Fruit fly (Drosophila melanogaster) whole organism, embryonic: Measurements from ENCODE around the gene CG8907.

ENCODE experiments used
- ATbp ChIP-seq: fragments of 200-800 bp; sonication (Bioruptor generic); optimal IDR thresholded peaks from 2 replicates; lab custom pipeline; 2017; ENCODE audit warnings: missing biosample characterization, mild to moderate bottlenecking, missing genetic modification characterization, missing genetic modification reagents
- Atf3 ChIP-seq: fragments of 200-800 bp; sonication (Bioruptor generic); optimal IDR thresholded peaks from 3 replicates; lab custom pipeline; 2016; ENCODE audit warnings: missing biosample characterization, missing genetic modification characterization
- BtbVII ChIP-seq: fragments of 200-800 bp; sonication (Bioruptor generic); optimal IDR thresholded peaks from 3 replicates; lab custom pipeline; 2017; ENCODE audit warnings: missing biosample characterization, mild to moderate bottlenecking, missing genetic modification characterization
- CG10431 ChIP-seq: fragments of 200-800 bp; sonication (Bioruptor generic); optimal IDR thresholded peaks from 3 replicates; lab custom pipeline; 2018; ENCODE audit warnings: missing biosample characterization, mild to moderate bottlenecking, missing genetic modification characterization
- CG11093 ChIP-seq: fragments of 200-800 bp; sonication (Bioruptor generic); IDR thresholded peaks from 3 replicates; pipeline ENCODE4 v1.3.6; 2022; ENCODE audit warnings: missing biosample characterization, missing genetic modification characterization
- CG11398 ChIP-seq: fragments of 200-800 bp; sonication (Bioruptor generic); optimal IDR thresholded peaks from 2 replicates; lab custom pipeline; 2016; ENCODE audit warnings: missing biosample characterization, missing genetic modification characterization
- CG13624 ChIP-seq: fragments of 200-800 bp; sonication (Bioruptor generic); optimal IDR thresholded peaks from 2 replicates; lab custom pipeline; 2016; ENCODE audit warnings: missing biosample characterization, missing genetic modification characterization
- CG15514 ChIP-seq: fragments of 200-800 bp; sonication (Bioruptor generic); optimal IDR thresholded peaks from 3 replicates; lab custom pipeline; 2017; ENCODE audit warnings: missing biosample characterization, missing genetic modification characterization, mild to moderate bottlenecking, moderate library complexity, missing genetic modification reagents
- CG15696 ChIP-seq: fragments of 200-800 bp; sonication (Bioruptor generic); optimal IDR thresholded peaks from 2 replicates; lab custom pipeline; 2019; ENCODE audit warnings: missing biosample characterization, mild to moderate bottlenecking, missing genetic modification characterization, moderate library complexity
- CG2202 ChIP-seq: fragments of 200-800 bp; sonication (Bioruptor generic); optimal IDR thresholded peaks from 2 replicates; lab custom pipeline; 2018; ENCODE audit warnings: missing biosample characterization, mild to moderate bottlenecking, missing genetic modification characterization
- CG30403 ChIP-seq: fragments of 200-800 bp; sonication (Bioruptor generic); optimal IDR thresholded peaks from 3 replicates; lab custom pipeline; 2016; ENCODE audit warnings: missing biosample characterization, missing genetic modification characterization
- CG3065 ChIP-seq: fragments of 200-800 bp; sonication (Bioruptor generic); optimal IDR thresholded peaks from 2 replicates; lab custom pipeline; 2016; ENCODE audit warnings: missing biosample characterization, missing genetic modification characterization
- CG31441 ChIP-seq: fragments of 200-800 bp; sonication (Bioruptor generic); IDR thresholded peaks from 2 replicates; pipeline ENCODE4 v1.3.6; 2022; ENCODE audit warnings: missing biosample characterization, missing genetic modification characterization
- CG3407 ChIP-seq: fragments of 200-800 bp; sonication (Bioruptor generic); optimal IDR thresholded peaks from 2 replicates; lab custom pipeline; 2018; ENCODE audit warnings: missing biosample characterization, mild to moderate bottlenecking, missing genetic modification characterization
- CG34422 ChIP-seq: fragments of 200-800 bp; sonication (Bioruptor generic); IDR thresholded peaks from 3 replicates; pipeline ENCODE4 v1.3.6; 2022; ENCODE audit warnings: missing biosample characterization, missing genetic modification characterization
- CG3726 ChIP-seq: fragments of 200-800 bp; sonication (Bioruptor generic); IDR thresholded peaks from 3 replicates; pipeline ENCODE4, ENCODE4 v1.3.6; 2022; ENCODE audit warnings: missing biosample characterization, missing genetic modification characterization
- CG6765 ChIP-seq: fragments of 200-800 bp; sonication (Bioruptor generic); optimal IDR thresholded peaks from 3 replicates; lab custom pipeline; 2017; ENCODE audit warnings: missing biosample characterization, mild to moderate bottlenecking, missing genetic modification characterization
- CG7556 ChIP-seq: fragments of 200-800 bp; sonication (Bioruptor generic); optimal IDR thresholded peaks from 2 replicates; lab custom pipeline; 2017; ENCODE audit warnings: missing biosample characterization, mild to moderate bottlenecking, missing genetic modification characterization
- CG9437 ChIP-seq: fragments of 200-800 bp; sonication (Bioruptor generic); optimal IDR thresholded peaks from 2 replicates; lab custom pipeline; 2018; ENCODE audit warnings: missing biosample characterization, mild to moderate bottlenecking, missing genetic modification characterization
- HLH54F ChIP-seq: fragments of 200-800 bp; sonication (Bioruptor generic); optimal IDR thresholded peaks from 3 replicates; lab custom pipeline; 2016; ENCODE audit warnings: missing biosample characterization, missing genetic modification characterization
- Hr3 ChIP-seq: fragments of 200-800 bp; sonication (Bioruptor generic); optimal IDR thresholded peaks from 3 replicates; lab custom pipeline; 2016; ENCODE audit warnings: missing biosample characterization, missing genetic modification characterization
- NFAT ChIP-seq: fragments of 200-800 bp; sonication (Bioruptor generic); IDR thresholded peaks from 2 replicates; pipeline ENCODE4 v1.3.6; 2022; ENCODE audit warnings: missing biosample characterization, missing genetic modification characterization
- Oli ChIP-seq: fragments of 200-800 bp; sonication (Bioruptor generic); optimal IDR thresholded peaks from 2 replicates; lab custom pipeline; 2018; ENCODE audit warnings: missing biosample characterization, mild to moderate bottlenecking, missing genetic modification characterization, moderate library complexity
- Optix ChIP-seq: fragments of 200-800 bp; sonication (Bioruptor generic); IDR thresholded peaks from 3 replicates; pipeline ENCODE4 v1.3.6; 2022; ENCODE audit warnings: missing biosample characterization, missing genetic modification characterization
- Sin3A ChIP-seq: fragments of >200 bp; optimal IDR thresholded peaks from 2 replicates; lab custom pipeline; 2018
- ab ChIP-seq: fragments of 200-800 bp; sonication (Bioruptor generic); optimal IDR thresholded peaks from 2 replicates; lab custom pipeline; 2016; ENCODE audit warnings: missing biosample characterization, missing genetic modification characterization
- ac ChIP-seq: fragments of 200-800 bp; sonication (Bioruptor generic); optimal IDR thresholded peaks from 3 replicates; lab custom pipeline; 2017; ENCODE audit warnings: missing biosample characterization, mild to moderate bottlenecking, missing genetic modification characterization
- bbx ChIP-seq: fragments of 200-800 bp; sonication (Bioruptor generic); IDR thresholded peaks from 2 replicates; pipeline ENCODE4 v1.3.6; 2022; ENCODE audit warnings: missing biosample characterization, missing genetic modification characterization; ENCODE audit not compliant: partially characterized antibody
- croc ChIP-seq: fragments of 200-800 bp; sonication (Bioruptor generic); conservative IDR thresholded peaks from 3 replicates; pipeline ENCODE4 v1.3.6; 2022; ENCODE audit warnings: missing biosample characterization, missing genetic modification characterization
- crp ChIP-seq, 2 experiments: fragments of 200-800 bp; sonication (Bioruptor generic); optimal IDR thresholded peaks; 2 replicates in 1 of 2; 3 replicates in 1 of 2; lab custom pipeline; 2017; ENCODE audit warnings: missing biosample characterization in 2 of 2, missing genetic modification characterization in 2 of 2, mild to moderate bottlenecking in 1 of 2, moderate library complexity in 1 of 2
- dmrt99B ChIP-seq: fragments of 200-800 bp; sonication (Bioruptor generic); optimal IDR thresholded peaks from 2 replicates; lab custom pipeline; 2018; ENCODE audit warnings: missing biosample characterization, mild to moderate bottlenecking, missing genetic modification characterization, moderate library complexity
- fru ChIP-seq: fragments of >200 bp; optimal IDR thresholded peaks from 2 replicates; lab custom pipeline; 2017
- gcm ChIP-seq: fragments of 200-800 bp; sonication (Bioruptor generic); optimal IDR thresholded peaks from 2 replicates; lab custom pipeline; 2019; ENCODE audit warnings: missing biosample characterization, mild to moderate bottlenecking, missing genetic modification characterization, moderate library complexity
- gcm2 ChIP-seq: fragments of 200-800 bp; sonication (Bioruptor generic); optimal IDR thresholded peaks from 2 replicates; lab custom pipeline; 2016; ENCODE audit warnings: missing biosample characterization, missing genetic modification characterization
- grau ChIP-seq: fragments of 200-800 bp; optimal IDR thresholded peaks from 3 replicates; lab custom pipeline; 2019; ENCODE audit warnings: missing biosample characterization, mild to moderate bottlenecking, missing genetic modification characterization, moderate library complexity
- ken ChIP-seq: fragments of 200-800 bp; sonication (Bioruptor generic); IDR thresholded peaks from 3 replicates; pipeline ENCODE4 v1.3.6; 2022; ENCODE audit warnings: missing biosample characterization, missing genetic modification characterization
- lmd ChIP-seq: fragments of 200-800 bp; sonication (Bioruptor generic); IDR thresholded peaks from 2 replicates; pipeline ENCODE4 v1.3.6; 2022; ENCODE audit warnings: missing biosample characterization, missing genetic modification characterization
- lov ChIP-seq, 2 experiments: fragments of 200-800 bp in 1 of 2; fragments of >200 bp in 1 of 2; sonication (Bioruptor generic) in 1 of 2; IDR thresholded peaks in 1 of 2; optimal IDR thresholded peaks in 1 of 2; 2 replicates in 1 of 2; 3 replicates in 1 of 2; pipeline versions ENCODE4 v1.3.6 to Lab custom; 2017 to 2022; ENCODE audit warnings: missing biosample characterization in 1 of 2, missing genetic modification characterization in 1 of 2
- mirr ChIP-seq: fragments of 200-800 bp; sonication (Bioruptor generic); optimal IDR thresholded peaks from 3 replicates; lab custom pipeline; 2018; ENCODE audit warnings: missing biosample characterization, mild to moderate bottlenecking, missing genetic modification characterization
- nmo ChIP-seq: fragments of 200-800 bp; sonication (Bioruptor generic); optimal IDR thresholded peaks from 2 replicates; lab custom pipeline; 2018; ENCODE audit warnings: missing biosample characterization, mild to moderate bottlenecking, missing genetic modification characterization, moderate library complexity
- otp ChIP-seq: fragments of 200-800 bp; sonication (Bioruptor generic); IDR thresholded peaks from 3 replicates; pipeline ENCODE4, ENCODE4 v1.3.6; 2022; ENCODE audit warnings: missing biosample characterization, missing genetic modification characterization
- pan ChIP-seq, 4 experiments: fragments of >200 bp in 3 of 4; fragments of 200-800 bp in 1 of 4; sonication (Bioruptor generic) in 1 of 4; optimal IDR thresholded peaks in 3 of 4; IDR thresholded peaks in 1 of 4; 2 replicates each; pipeline versions ENCODE4 v1.3.6 to Lab custom; 2017 to 2022; ENCODE audit warnings: missing biosample characterization in 2 of 4, missing genetic modification characterization in 2 of 4, mixed read lengths in 1 of 4
- prd ChIP-seq, 3 experiments: fragments of >200 bp in 2 of 3; fragments of 200-800 bp in 1 of 3; sonication (Bioruptor generic) in 1 of 3; optimal IDR thresholded peaks in 2 of 3; IDR thresholded peaks in 1 of 3; 2 replicates in 2 of 3; 3 replicates in 1 of 3; pipeline versions ENCODE4 v1.3.6 to Lab custom; 2017 to 2022; ENCODE audit warnings: missing biosample characterization in 1 of 3, missing genetic modification characterization in 1 of 3
- row ChIP-seq: fragments of 200-800 bp; sonication (Bioruptor generic); IDR thresholded peaks from 3 replicates; pipeline ENCODE4 v1.3.6; 2022; ENCODE audit warnings: missing biosample characterization, missing genetic modification characterization
- sisA ChIP-seq: fragments of 200-800 bp; sonication (Bioruptor generic); IDR thresholded peaks from 2 replicates; pipeline ENCODE4 v1.3.6; 2022; ENCODE audit warnings: missing biosample characterization, missing genetic modification characterization
- ssp ChIP-seq: fragments of 200-800 bp; sonication (Bioruptor generic); IDR thresholded peaks from 2 replicates; pipeline ENCODE4 v1.3.6; 2022; ENCODE audit warnings: missing biosample characterization, missing genetic modification characterization
- trem ChIP-seq: fragments of 200-800 bp; optimal IDR thresholded peaks from 3 replicates; lab custom pipeline; 2019; ENCODE audit warnings: missing biosample characterization, mild to moderate bottlenecking, missing genetic modification characterization, moderate library complexity
- wek ChIP-seq: fragments of 200-800 bp; sonication (Bioruptor generic); optimal IDR thresholded peaks from 3 replicates; lab custom pipeline; 2018; ENCODE audit warnings: missing biosample characterization, mild to moderate bottlenecking, missing genetic modification characterization, moderate library complexity

CG8907 gene

DNA sequence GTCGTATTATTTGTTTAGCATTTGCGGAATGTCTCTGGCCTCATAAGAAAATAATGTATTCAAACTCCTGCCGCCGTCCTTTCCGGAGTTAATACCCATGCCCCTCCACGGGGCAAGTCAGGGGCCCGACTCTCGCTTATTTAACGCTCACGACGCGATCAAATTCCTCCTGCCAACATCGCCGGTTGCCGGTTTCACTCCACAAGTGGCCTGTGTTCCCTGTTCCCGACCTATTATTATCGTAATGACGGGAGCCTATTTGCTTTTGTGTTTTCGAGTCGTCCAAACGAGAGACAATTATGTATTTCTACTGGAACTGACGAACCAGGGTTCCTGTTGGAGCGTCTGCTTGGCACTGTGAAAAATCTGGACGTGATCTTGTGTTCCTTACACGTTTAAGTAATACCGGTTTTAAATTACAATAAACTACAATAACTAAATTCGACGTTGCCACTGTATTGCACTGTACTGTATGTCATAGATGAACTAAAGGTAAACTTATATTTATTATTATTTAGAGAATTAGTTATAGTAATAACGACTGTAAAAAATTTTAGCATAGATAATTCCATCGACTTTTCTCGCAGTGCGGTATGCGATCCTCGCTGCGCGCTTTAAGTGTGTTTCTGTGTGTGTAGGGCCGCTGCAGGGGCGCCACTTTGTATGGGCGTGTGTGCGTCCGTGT is 44.5 kb downstream of the CG8907 start (continued):
- no peak for TF ChIP-seq CG9437 (GFP tag; lab: Kevin White, UChicago)
- TF ChIP-seq prd (optimal IDR thresholded peaks at IDR 0.05; lab: Kevin White, UChicago) = no peak
- TF ChIP-seq prd (GFP tag; IDR thresholded peaks at IDR 0.05; lab: Robert Waterston, UW) = peak; percentile 75
- TF ChIP-seq CG7556 (GFP tag; lab: Kevin White, UChicago) = peak; percentile 38
- peak; percentile 46; the same call in 2 of the 3 replicates for TF ChIP-seq croc (GFP tag; lab: Robert Waterston, UW)
- no peak for TF ChIP-seq otp (GFP tag; lab: Robert Waterston, UW)
- TF ChIP-seq CG30403 (GFP tag; lab: Kevin White, UChicago) = peak; percentile 39
- 0 out of 2 replicates have a peak, but pooled peaks have one; percentile 15 for TF ChIP-seq ssp (GFP tag; lab: Robert Waterston, UW)
- no peak for TF ChIP-seq BtbVII
- TF ChIP-seq trem (tag; lab: Kevin White, UChicago) = peak; percentile 52
- peak; percentile 8 for TF ChIP-seq CG3407
- TF ChIP-seq Atf3 (GFP tag; lab: Kevin White, UChicago) = peak; percentile 3
- TF ChIP-seq CG13624 (GFP tag; lab: Kevin White, UChicago) = no peak
- peak; percentile 55 for TF ChIP-seq grau (tag; lab: Kevin White, UChicago)
- TF ChIP-seq CG31441 (GFP tag; lab: Robert Waterston, UW) = no peak
- TF ChIP-seq NFAT = 0 out of 2 replicates have a peak, but pooled peaks have one; percentile 19
- peak; percentile 67 for TF ChIP-seq gcm
- TF ChIP-seq ken (GFP tag; lab: Robert Waterston, UW) = no peak
- no peak for TF ChIP-seq CG10431
- TF ChIP-seq lov (optimal IDR thresholded peaks at IDR 0.05; lab: Kevin White, UChicago) = no peak
- 0 out of 3 replicates have a peak, but pooled peaks have one; percentile 69 for TF ChIP-seq lov (GFP tag; IDR thresholded peaks at IDR 0.05; lab: Robert Waterston, UW)
- TF ChIP-seq lmd (GFP tag; lab: Robert Waterston, UW) = peak; percentile 13; the same call in 1 of the 2 replicates
- TF ChIP-seq CG15514 (GFP tag; lab: Kevin White, UChicago) = no peak
- no peak for TF ChIP-seq ATbp (GFP tag; lab: Kevin White, UChicago)
- TF ChIP-seq gcm2 (GFP tag; lab: Kevin White, UChicago) = no peak
- TF ChIP-seq fru = no peak
- no peak for TF ChIP-seq pan (optimal IDR thresholded peaks at IDR 0.05; lab: Kevin White, UChicago)
- TF ChIP-seq pan (GFP tag; optimal IDR thresholded peaks at IDR 0.05 in 1 of 2, IDR thresholded peaks at IDR 0.05 in 1 of 2) = no peak
- peak; percentile 78 for TF ChIP-seq ac (GFP tag; lab: Kevin White, UChicago)
- no peak for TF ChIP-seq sisA (GFP tag; lab: Robert Waterston, UW)
- peak; percentile 76 for TF ChIP-seq row (GFP tag; lab: Robert Waterston, UW)
- no peak for TF ChIP-seq Sin3A (lab: Kevin White, UChicago)
- TF ChIP-seq CG34422 (GFP tag; lab: Robert Waterston, UW) = peak; percentile 68; the same call in 2 of the 3 replicates
- no peak for TF ChIP-seq wek (GFP tag; lab: Kevin White, UChicago)
- TF ChIP-seq HLH54F (GFP tag; lab: Kevin White, UChicago) = no peak
- peak; percentile 66 for TF ChIP-seq nmo (GFP tag; lab: Kevin White, UChicago)
- TF ChIP-seq bbx (GFP tag; lab: Robert Waterston, UW) = no peak
- peak; percentile 32 for TF ChIP-seq Oli (tag; lab: Kevin White, UChicago)
- no peak for TF ChIP-seq CG11398
- TF ChIP-seq Optix = 0 out of 3 replicates have a peak, but pooled peaks have one; percentile 24
- peak; percentile 65 for TF ChIP-seq CG2202
- no peak for TF ChIP-seq ab
- no peak for TF ChIP-seq CG3065
- TF ChIP-seq CG15696 (tag; lab: Kevin White, UChicago) = peak; percentile 95
- TF ChIP-seq mirr (GFP tag; lab: Kevin White, UChicago) = no peak
- no peak for TF ChIP-seq dmrt99B
- no peak for TF ChIP-seq crp (GFP tag; optimal IDR thresholded peaks at IDR 0.05; lab: Kevin White, UChicago)
- TF ChIP-seq CG6765 (GFP tag; lab: Kevin White, UChicago) = no peak
- peak; percentile 39 for TF ChIP-seq Hr3 (GFP tag; lab: Kevin White, UChicago)
- TF ChIP-seq CG3726 (GFP tag; lab: Robert Waterston, UW) = no peak
- peak; percentile 62; the same call in 1 of the 3 replicates for TF ChIP-seq CG11093 (GFP tag; lab: Robert Waterston, UW)
